Worm (Caenorhabditis elegans) whole organism, L1 larva: ENCODE results near the gene heh-1.

Source experiments
- C16A3.4 ChIP-seq: fragments of 150-350 bp; optimal IDR thresholded peaks from 2 replicates; lab custom pipeline; 2014; ENCODE audit warnings: missing biosample characterization, missing genetic modification characterization
- ama-1 ChIP-seq: fragments of 150-350 bp; optimal IDR thresholded peaks from 2 replicates; lab custom pipeline; 2014
- blmp-1 ChIP-seq: fragments of 150-350 bp; optimal IDR thresholded peaks from 2 replicates; lab custom pipeline; 2014; ENCODE audit warnings: missing biosample characterization, missing genetic modification characterization
- ceh-8 ChIP-seq: fragments of 200-800 bp; sonication (Bioruptor generic); optimal IDR thresholded peaks from 2 replicates; lab custom pipeline; 2018; ENCODE audit warnings: mild to moderate bottlenecking, missing genetic modification characterization, moderate library complexity, missing compliant biosample characterization
- ces-1 ChIP-seq: fragments of 150-350 bp; optimal IDR thresholded peaks from 2 replicates; lab custom pipeline; 2014; ENCODE audit warnings: missing biosample characterization, missing genetic modification reagents, missing genetic modification characterization
- fos-1 ChIP-seq: fragments of 150-350 bp; optimal IDR thresholded peaks from 2 replicates; lab custom pipeline; 2014; ENCODE audit warnings: missing biosample characterization, missing genetic modification characterization
- lin-15B ChIP-seq: fragments of 150-350 bp; sonication (generic microtip); optimal IDR thresholded peaks from 3 replicates; lab custom pipeline; 2014; ENCODE audit warnings: missing biosample characterization, missing genetic modification characterization
- lsy-2 ChIP-seq, 2 experiments: fragments of 150-350 bp; optimal IDR thresholded peaks; 2 replicates each; lab custom pipeline; 2014; ENCODE audit warnings: missing biosample characterization in 2 of 2, missing genetic modification characterization in 2 of 2
- nhr-12 ChIP-seq: sonication (generic microtip); optimal IDR thresholded peaks from 2 replicates; lab custom pipeline; 2017; ENCODE audit warnings: missing biosample characterization, missing genetic modification characterization
- nhr-19 ChIP-seq: fragments of 200-800 bp; sonication (Bioruptor generic); conservative IDR thresholded peaks from 2 replicates; pipeline ENCODE4 v1.3.6; 2022; ENCODE audit warnings: missing genetic modification characterization, missing compliant biosample characterization
- nhr-76 ChIP-seq: sonication (generic microtip); optimal IDR thresholded peaks from 2 replicates; lab custom pipeline; 2017; ENCODE audit warnings: missing biosample characterization, missing genetic modification characterization
- pax-3 ChIP-seq: fragments of 200-800 bp; sonication (Bioruptor generic); optimal IDR thresholded peaks from 2 replicates; lab custom pipeline; 2018; ENCODE audit warnings: mild to moderate bottlenecking, missing genetic modification characterization, moderate library complexity, missing compliant biosample characterization
- zag-1 ChIP-seq: fragments of 150-350 bp; optimal IDR thresholded peaks from 2 replicates; lab custom pipeline; 2014; ENCODE audit warnings: missing biosample characterization, missing genetic modification characterization

ce11 chrIII:3161600-3161999 is 37.7 kb downstream of the heh-1 start:
- no peak for TF ChIP-seq fos-1 (tag; lab: Kevin White, UChicago)
- TF ChIP-seq zag-1: no peak
- TF ChIP-seq C16A3.4: no peak
- no peak for TF ChIP-seq lsy-2 (tag; optimal IDR thresholded peaks at IDR 0.05; lab: Kevin White, UChicago)
- no peak for TF ChIP-seq pax-3 (tag; lab: Kevin White, UChicago)
- TF ChIP-seq ces-1 (GFP tag; lab: Kevin White, UChicago): no peak
- TF ChIP-seq ceh-8 (GFP tag; lab: Kevin White, UChicago): no peak
- no peak for TF ChIP-seq nhr-19 (GFP tag; lab: Robert Waterston, UW)
- TF ChIP-seq nhr-76: no peak
- no peak for TF ChIP-seq ama-1 (lab: Kevin White, UChicago)
- TF ChIP-seq nhr-12 (tag; lab: Kevin White, UChicago): no peak
- peak; percentile 94 for TF ChIP-seq blmp-1 (tag; lab: Kevin White, UChicago)
- no peak for TF ChIP-seq lin-15B (tag; lab: Kevin White, UChicago)
